Worm (Caenorhabditis elegans) whole organism, L1 larva: Measurements from ENCODE around the gene R08C7.1.

Experiments used
- C16A3.4 ChIP-seq: fragments of 150-350 bp; optimal IDR thresholded peaks from 2 replicates; lab custom pipeline; 2014; ENCODE audit warnings: missing biosample characterization, missing genetic modification characterization
- C34B4.2 ChIP-seq: sonication (generic microtip); optimal IDR thresholded peaks from 2 replicates; lab custom pipeline; 2017; ENCODE audit warnings: mild to moderate bottlenecking, missing genetic modification characterization, missing compliant biosample characterization
- ama-1 ChIP-seq: fragments of 150-350 bp; optimal IDR thresholded peaks from 2 replicates; lab custom pipeline; 2014
- ceh-90 ChIP-seq: sonication (generic microtip); optimal IDR thresholded peaks from 2 replicates; lab custom pipeline; 2016; ENCODE audit warnings: missing genetic modification characterization, missing compliant biosample characterization
- ces-1 ChIP-seq: fragments of 150-350 bp; optimal IDR thresholded peaks from 2 replicates; lab custom pipeline; 2014; ENCODE audit warnings: missing biosample characterization, missing genetic modification reagents, missing genetic modification characterization
- dpl-1 ChIP-seq, 3 experiments: fragments of 150-350 bp in 2 of 3; sonication (generic microtip) in 1 of 3; optimal IDR thresholded peaks; 2 replicates each; lab custom pipeline; 2014 to 2017; ENCODE audit warnings: missing biosample characterization in 3 of 3, missing genetic modification characterization in 3 of 3, missing genetic modification reagents in 3 of 3
- dsc-1 ChIP-seq: sonication (generic microtip); optimal IDR thresholded peaks from 2 replicates; lab custom pipeline; 2016; ENCODE audit warnings: mild to moderate bottlenecking, missing genetic modification characterization, missing compliant biosample characterization
- efl-1 ChIP-seq, 4 experiments: fragments of 150-350 bp; optimal IDR thresholded peaks in 3 of 4; peaks in 1 of 4; 1 replicate in 1 of 4; 2 replicates in 3 of 4; lab custom pipeline; 2014; ENCODE audit warnings: missing biosample characterization in 2 of 4, missing genetic modification characterization in 2 of 4, missing genetic modification reagents in 2 of 4
- egl-27 ChIP-seq, 2 experiments: fragments of 150-350 bp in 1 of 2; sonication (generic microtip); optimal IDR thresholded peaks; 3 replicates each; lab custom pipeline; 2017 to 2018; ENCODE audit warnings: missing biosample characterization in 2 of 2, missing genetic modification characterization in 2 of 2, missing genetic modification reagents in 2 of 2
- elt-2 ChIP-seq: sonication (generic microtip); optimal IDR thresholded peaks from 2 replicates; lab custom pipeline; 2016; ENCODE audit warnings: missing genetic modification characterization, mild to moderate bottlenecking, inconsistent platforms, missing compliant biosample characterization, missing genetic modification reagents
- ets-5 ChIP-seq: fragments of 200-800 bp; sonication (Bioruptor generic); IDR thresholded peaks from 2 replicates; pipeline ENCODE4 v1.3.6; 2022; ENCODE audit warnings: missing genetic modification characterization, missing compliant biosample characterization
- fos-1 ChIP-seq: fragments of 150-350 bp; optimal IDR thresholded peaks from 2 replicates; lab custom pipeline; 2014; ENCODE audit warnings: missing biosample characterization, missing genetic modification characterization
- grh-1 ChIP-seq: fragments of 200-800 bp; sonication (Bioruptor generic); IDR thresholded peaks from 2 replicates; pipeline ENCODE4 v1.3.6; 2022; ENCODE audit warnings: missing genetic modification reagents, missing genetic modification characterization, missing compliant biosample characterization
- hlh-4 ChIP-seq: sonication (generic microtip); optimal IDR thresholded peaks from 2 replicates; lab custom pipeline; 2016; ENCODE audit warnings: mild to moderate bottlenecking, missing genetic modification characterization, missing compliant biosample characterization
- irx-1 ChIP-seq: sonication (generic microtip); optimal IDR thresholded peaks from 2 replicates; lab custom pipeline; 2016; ENCODE audit warnings: missing genetic modification characterization, missing compliant biosample characterization
- jun-1 ChIP-seq: fragments of 150-350 bp; optimal IDR thresholded peaks from 2 replicates; lab custom pipeline; 2014; ENCODE audit warnings: missing biosample characterization, missing genetic modification reagents, missing genetic modification characterization
- lin-13 ChIP-seq: fragments of 150-350 bp; optimal IDR thresholded peaks from 2 replicates; lab custom pipeline; 2014; ENCODE audit warnings: missing biosample characterization, missing genetic modification reagents, missing genetic modification characterization
- lin-14 ChIP-seq: fragments of 200-800 bp; sonication (Bioruptor generic); optimal IDR thresholded peaks from 2 replicates; lab custom pipeline; 2018; ENCODE audit warnings: mild to moderate bottlenecking, missing genetic modification characterization, moderate library complexity, missing compliant biosample characterization
- lin-15B ChIP-seq: fragments of 150-350 bp; sonication (generic microtip); optimal IDR thresholded peaks from 3 replicates; lab custom pipeline; 2014; ENCODE audit warnings: missing biosample characterization, missing genetic modification characterization
- lin-35 ChIP-seq, 2 experiments: fragments of 150-350 bp; optimal IDR thresholded peaks; 2 replicates each; lab custom pipeline; 2014; ENCODE audit warnings: missing biosample characterization in 2 of 2, missing genetic modification characterization in 2 of 2, missing genetic modification reagents in 2 of 2
- lir-3 ChIP-seq: sonication (generic microtip); optimal IDR thresholded peaks from 2 replicates; lab custom pipeline; 2016; ENCODE audit warnings: mild to moderate bottlenecking, missing genetic modification characterization, moderate library complexity, missing compliant biosample characterization; ENCODE audit not compliant: poor library complexity
- lsy-2 ChIP-seq, 2 experiments: fragments of 150-350 bp; optimal IDR thresholded peaks; 2 replicates each; lab custom pipeline; 2014; ENCODE audit warnings: missing biosample characterization in 2 of 2, missing genetic modification characterization in 2 of 2
- mdl-1 ChIP-seq, 2 experiments: fragments of 150-350 bp; optimal IDR thresholded peaks; 2 replicates each; lab custom pipeline; 2014 to 2017; ENCODE audit warnings: missing biosample characterization in 2 of 2, missing genetic modification characterization in 2 of 2, inconsistent platforms in 1 of 2
- nhr-12 ChIP-seq: sonication (generic microtip); optimal IDR thresholded peaks from 2 replicates; lab custom pipeline; 2017; ENCODE audit warnings: missing biosample characterization, missing genetic modification characterization
- nhr-19 ChIP-seq: fragments of 200-800 bp; sonication (Bioruptor generic); conservative IDR thresholded peaks from 2 replicates; pipeline ENCODE4 v1.3.6; 2022; ENCODE audit warnings: missing genetic modification characterization, missing compliant biosample characterization
- nhr-237 ChIP-seq: fragments of 150-350 bp; optimal IDR thresholded peaks from 2 replicates; lab custom pipeline; 2014; ENCODE audit warnings: missing biosample characterization, missing genetic modification characterization
- nhr-28 ChIP-seq: fragments of 150-350 bp; optimal IDR thresholded peaks from 2 replicates; lab custom pipeline; 2014; ENCODE audit warnings: missing biosample characterization, missing genetic modification characterization
- nhr-47 ChIP-seq: sonication (generic microtip); optimal IDR thresholded peaks from 2 replicates; lab custom pipeline; 2016; ENCODE audit warnings: mild to moderate bottlenecking, missing genetic modification characterization, moderate library complexity, missing compliant biosample characterization
- nhr-71 ChIP-seq: sonication (generic microtip); optimal IDR thresholded peaks from 2 replicates; lab custom pipeline; 2016; ENCODE audit warnings: mild to moderate bottlenecking, missing genetic modification characterization, moderate library complexity, missing compliant biosample characterization
- nhr-77 ChIP-seq: fragments of 150-350 bp; optimal IDR thresholded peaks from 2 replicates; lab custom pipeline; 2014; ENCODE audit warnings: missing biosample characterization, missing genetic modification characterization
- nhr-85 ChIP-seq: sonication (generic microtip); peaks from one replicate; lab custom pipeline; 2016; ENCODE audit warnings: missing genetic modification characterization, inconsistent platforms, missing compliant biosample characterization
- nhr-90 ChIP-seq: sonication (generic microtip); optimal IDR thresholded peaks from 2 replicates; lab custom pipeline; 2016; ENCODE audit warnings: mild to moderate bottlenecking, missing genetic modification characterization, missing compliant biosample characterization; ENCODE audit not compliant: poor library complexity
- pag-3 ChIP-seq: sonication (generic microtip); optimal IDR thresholded peaks from 2 replicates; lab custom pipeline; 2017; ENCODE audit warnings: missing genetic modification characterization, mild to moderate bottlenecking, missing compliant biosample characterization, antibody characterized with exemption, borderline replicate concordance; ENCODE audit not compliant: insufficient read depth
- pqm-1 ChIP-seq: sonication (generic microtip); optimal IDR thresholded peaks from 3 replicates; lab custom pipeline; 2017; ENCODE audit warnings: missing biosample characterization, missing genetic modification characterization
- rnt-1 ChIP-seq: sonication (generic microtip); optimal IDR thresholded peaks from 2 replicates; lab custom pipeline; 2016; ENCODE audit warnings: mild to moderate bottlenecking, missing genetic modification characterization, moderate library complexity, missing compliant biosample characterization
- skn-1 ChIP-seq: fragments of 150-350 bp; optimal IDR thresholded peaks from 2 replicates; lab custom pipeline; 2014; ENCODE audit warnings: missing biosample characterization, missing genetic modification characterization
- snpc-4 ChIP-seq: fragments of 150-350 bp; optimal IDR thresholded peaks from 2 replicates; lab custom pipeline; 2014; ENCODE audit warnings: missing biosample characterization, missing genetic modification characterization
- snu-23 ChIP-seq: sonication (generic microtip); optimal IDR thresholded peaks from 2 replicates; lab custom pipeline; 2016; ENCODE audit warnings: missing genetic modification characterization, missing compliant biosample characterization
- sox-4 ChIP-seq: sonication (generic microtip); optimal IDR thresholded peaks from 2 replicates; lab custom pipeline; 2016; ENCODE audit warnings: missing genetic modification characterization, missing compliant biosample characterization
- sptf-1 ChIP-seq: fragments of 150-350 bp; optimal IDR thresholded peaks from 2 replicates; lab custom pipeline; 2014; ENCODE audit warnings: missing biosample characterization, missing genetic modification characterization
- sup-37 ChIP-seq: fragments of 200-800 bp; sonication (Bioruptor generic); optimal IDR thresholded peaks from 2 replicates; lab custom pipeline; 2018; ENCODE audit warnings: mild to moderate bottlenecking, missing genetic modification characterization, missing compliant biosample characterization
- swsn-7 ChIP-seq: sonication (generic microtip); optimal IDR thresholded peaks from 2 replicates; lab custom pipeline; 2016; ENCODE audit warnings: missing genetic modification characterization, missing compliant biosample characterization
- tbx-2 ChIP-seq: sonication (generic microtip); optimal IDR thresholded peaks from 2 replicates; lab custom pipeline; 2016; ENCODE audit warnings: missing genetic modification characterization, missing compliant biosample characterization
- unc-30 ChIP-seq: sonication (generic microtip); optimal IDR thresholded peaks from 2 replicates; lab custom pipeline; 2017; ENCODE audit warnings: missing biosample characterization, missing genetic modification characterization
- unc-62 ChIP-seq: fragments of 150-350 bp; optimal IDR thresholded peaks from 2 replicates; lab custom pipeline; 2014; ENCODE audit warnings: missing biosample characterization, missing genetic modification reagents, missing genetic modification characterization
- unc-98 ChIP-seq: fragments of 200-800 bp; sonication (Bioruptor generic); IDR thresholded peaks from 2 replicates; pipeline ENCODE4 v1.3.6; 2022; ENCODE audit warnings: missing genetic modification characterization, missing compliant biosample characterization
- vab-15 ChIP-seq: sonication (generic microtip); optimal IDR thresholded peaks from 2 replicates; lab custom pipeline; 2017; ENCODE audit warnings: missing genotype, mild to moderate bottlenecking, missing genetic modification characterization, missing compliant biosample characterization
- xbp-1 ChIP-seq: sonication (generic microtip); optimal IDR thresholded peaks from 2 replicates; lab custom pipeline; 2016; ENCODE audit warnings: missing genetic modification characterization, missing compliant biosample characterization
- zag-1 ChIP-seq: fragments of 150-350 bp; optimal IDR thresholded peaks from 2 replicates; lab custom pipeline; 2014; ENCODE audit warnings: missing biosample characterization, missing genetic modification characterization
- zip-4 ChIP-seq: fragments of 200-800 bp; sonication (Bioruptor generic); optimal IDR thresholded peaks from 2 replicates; lab custom pipeline; 2018; ENCODE audit warnings: mild to moderate bottlenecking, missing genetic modification characterization, moderate library complexity, missing compliant biosample characterization

R08C7.1 gene

DNA sequence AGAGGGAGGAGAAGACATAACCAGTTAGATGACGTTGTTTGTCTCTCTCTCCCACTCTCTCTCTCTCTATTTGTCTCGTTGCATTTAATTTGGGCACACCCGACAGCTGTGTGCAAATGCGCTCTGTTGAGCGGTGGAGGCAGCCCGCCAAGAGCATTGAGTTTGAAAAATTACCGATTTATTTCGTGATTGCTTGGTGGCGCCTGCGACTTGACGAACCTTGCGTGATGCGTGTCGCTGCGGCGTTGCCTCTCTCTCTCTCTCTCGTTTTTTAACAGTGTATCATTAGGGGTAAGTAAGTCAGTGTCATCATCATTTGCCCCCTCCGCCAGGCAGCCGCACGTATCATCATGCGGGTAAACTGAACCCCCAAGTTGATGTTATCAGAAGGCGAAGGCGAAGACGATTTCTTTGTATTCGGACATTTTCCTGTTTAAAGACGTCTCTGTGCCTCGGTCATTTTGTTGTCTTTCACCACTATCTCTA lies 45.6 kb upstream of the R08C7.1 start (continued):
- TF ChIP-seq vab-15 (peak; percentile 63), hlh-4 (tag; lab: Kevin White, UChicago) (no peak), nhr-28 (tag; lab: Kevin White, UChicago) (no peak), skn-1 (tag; lab: Kevin White, UChicago) (peak; percentile 46), nhr-237 (tag; lab: Kevin White, UChicago) (no peak), unc-30 (tag; lab: Kevin White, UChicago) (no peak), sup-37 (peak; percentile 7), zag-1 (tag; lab: Kevin White, UChicago) (peak; percentile 1), dsc-1 (tag; lab: Kevin White, UChicago) (peak; percentile 30), egl-27 (tag; optimal IDR thresholded peaks at IDR 0.05; lab: Kevin White, UChicago) (peak in 1 of 2 experiments; percentile 58), ets-5 (GFP tag; lab: Robert Waterston, UW) (no peak), ceh-90 (tag; lab: Kevin White, UChicago) (no peak), snu-23 (GFP tag; lab: Kevin White, UChicago) (peak; percentile 77), snpc-4 (tag; lab: Kevin White, UChicago) (peak; percentile 26), pag-3 (tag; lab: Kevin White, UChicago) (no peak), unc-62 (GFP tag; lab: Kevin White, UChicago) (no peak), ama-1 (lab: Kevin White, UChicago) (peak; percentile 27), nhr-19 (GFP tag; lab: Robert Waterston, UW) (peak; percentile 55), lir-3 (tag; lab: Kevin White, UChicago) (peak; percentile 41), fos-1 (tag; lab: Kevin White, UChicago) (peak; percentile 54), mdl-1 (tag; optimal IDR thresholded peaks at IDR 0.05; lab: Kevin White, UChicago) (peak in 1 of 2 experiments; percentile 55), ces-1 (GFP tag; lab: Kevin White, UChicago) (no peak), C16A3.4 (peak; percentile 61), lin-13 (GFP tag; lab: Kevin White, UChicago) (peak; percentile 77), unc-98 (GFP tag; lab: Robert Waterston, UW) (no peak), sox-4 (tag; lab: Kevin White, UChicago) (peak; percentile 41), xbp-1 (tag; lab: Kevin White, UChicago) (peak; percentile 78), nhr-12 (tag; lab: Kevin White, UChicago) (no peak), lin-35 (GFP tag; optimal IDR thresholded peaks at IDR 0.05; lab: Kevin White, UChicago) (peak; percentile 81 to 86), nhr-85 (tag; lab: Kevin White, UChicago) (peak; percentile 91), grh-1 (GFP tag; lab: Robert Waterston, UW) (peak; percentile 66; the same call in 1 of the 2 replicates), lin-15B (tag; lab: Kevin White, UChicago) (peak; percentile 73)

ce11 chrIV:4407055-4407461 lies 44.6 kb upstream of the R08C7.1 start:
- TF ChIP-seq sup-37 (peak; percentile 68), pqm-1 (no peak), swsn-7 (tag; lab: Kevin White, UChicago) (peak; percentile 43), nhr-90 (tag; lab: Kevin White, UChicago) (peak; percentile 60), irx-1 (tag; lab: Kevin White, UChicago) (peak; percentile 5), elt-2 (tag; lab: Kevin White, UChicago) (peak; percentile 77), efl-1 (optimal IDR thresholded peaks at IDR 0.05; lab: Kevin White, UChicago) (peak; percentile 52 to 54), efl-1 (GFP tag; optimal IDR thresholded peaks at IDR 0.05 in 1 of 2; lab: Kevin White, UChicago) (peak; percentile 12 to 93), lsy-2 (tag; optimal IDR thresholded peaks at IDR 0.05; lab: Kevin White, UChicago) (peak; percentile 43 to 44), nhr-19 (GFP tag; lab: Robert Waterston, UW) (peak; percentile 64), sptf-1 (tag; lab: Kevin White, UChicago) (no peak), dpl-1 (GFP tag; optimal IDR thresholded peaks at IDR 0.05; lab: Kevin White, UChicago) (peak in 1 of 3 experiments; percentile 3), nhr-85 (tag; lab: Kevin White, UChicago) (peak; percentile 54), lin-14 (GFP tag; lab: Kevin White, UChicago) (peak; percentile 67), nhr-77 (tag; lab: Kevin White, UChicago) (peak; percentile 73), nhr-71 (tag; lab: Kevin White, UChicago) (peak; percentile 68), nhr-47 (tag; lab: Kevin White, UChicago) (peak; percentile 32), zip-4 (peak; percentile 12), rnt-1 (tag; lab: Kevin White, UChicago) (peak; percentile 62), C34B4.2 (tag; lab: Kevin White, UChicago) (peak; percentile 48), skn-1 (tag; lab: Kevin White, UChicago) (peak; percentile 20), tbx-2 (tag; lab: Kevin White, UChicago) (peak; percentile 40), mdl-1 (tag; optimal IDR thresholded peaks at IDR 0.05; lab: Kevin White, UChicago) (no peak), lin-35 (GFP tag; optimal IDR thresholded peaks at IDR 0.05; lab: Kevin White, UChicago) (peak in 1 of 2 experiments; percentile 24), nhr-28 (tag; lab: Kevin White, UChicago) (no peak), snu-23 (GFP tag; lab: Kevin White, UChicago) (peak; percentile 5), jun-1 (peak; percentile 62)
